Fruit fly (Drosophila melanogaster) whole organism, embryonic: Measurements from ENCODE around the gene CBP.
A peak's percentile ranks its signal among the peaks of the same experiment; 100 is the strongest.

ENCODE experiments used
- Aef1 ChIP-seq: fragments of 200-800 bp; sonication (Bioruptor generic); IDR thresholded peaks from 3 replicates; pipeline ENCODE4 v1.3.6; 2022; ENCODE audit warnings: missing biosample characterization, missing genetic modification characterization
- Atf3 ChIP-seq: fragments of 200-800 bp; sonication (Bioruptor generic); optimal IDR thresholded peaks from 3 replicates; lab custom pipeline; 2016; ENCODE audit warnings: missing biosample characterization, missing genetic modification characterization
- CG1024 ChIP-seq: fragments of 200-800 bp; sonication (Bioruptor generic); IDR thresholded peaks from 2 replicates; pipeline ENCODE4 v1.3.6; 2022; ENCODE audit warnings: missing biosample characterization, missing genetic modification characterization
- CG11504 ChIP-seq: fragments of 200-800 bp; sonication (Bioruptor generic); optimal IDR thresholded peaks from 3 replicates; lab custom pipeline; 2019; ENCODE audit warnings: missing biosample characterization, mild to moderate bottlenecking, missing genetic modification characterization, moderate library complexity
- CG11696 ChIP-seq: fragments of 200-800 bp; sonication (Bioruptor generic); IDR thresholded peaks from 2 replicates; pipeline ENCODE4 v1.3.6; 2022; ENCODE audit warnings: missing biosample characterization, missing genetic modification characterization
- CG16779 ChIP-seq: fragments of 200-800 bp; sonication (Bioruptor generic); IDR thresholded peaks from 2 replicates; pipeline ENCODE4 v1.3.6; 2022; ENCODE audit warnings: missing biosample characterization, missing genetic modification characterization
- CG16815 ChIP-seq: fragments of 200-800 bp; sonication (Bioruptor generic); optimal IDR thresholded peaks from 3 replicates; lab custom pipeline; 2017; ENCODE audit warnings: missing biosample characterization, mild to moderate bottlenecking, missing genetic modification characterization
- CG17359 ChIP-seq: fragments of 200-800 bp; sonication (Bioruptor generic); optimal IDR thresholded peaks from 3 replicates; lab custom pipeline; 2018; ENCODE audit warnings: missing biosample characterization, mild to moderate bottlenecking, missing genetic modification characterization, moderate library complexity
- CG18476 ChIP-seq: fragments of 200-800 bp; sonication (Bioruptor generic); optimal IDR thresholded peaks from 2 replicates; lab custom pipeline; 2016; ENCODE audit warnings: missing biosample characterization, mild to moderate bottlenecking, missing genetic modification characterization
- CG2712 ChIP-seq: fragments of 200-800 bp; optimal IDR thresholded peaks from 3 replicates; lab custom pipeline; 2019; ENCODE audit warnings: missing biosample characterization, mild to moderate bottlenecking, missing genetic modification characterization, moderate library complexity
- CG31388 ChIP-seq: fragments of 200-800 bp; sonication (Bioruptor generic); optimal IDR thresholded peaks from 2 replicates; lab custom pipeline; 2016; ENCODE audit warnings: missing biosample characterization, missing genetic modification characterization
- CG4282 ChIP-seq: fragments of 200-800 bp; sonication (Bioruptor generic); optimal IDR thresholded peaks from 2 replicates; lab custom pipeline; 2016; ENCODE audit warnings: missing biosample characterization, missing genetic modification characterization
- CG4707 ChIP-seq: fragments of 200-800 bp; sonication (Bioruptor generic); optimal IDR thresholded peaks from 2 replicates; lab custom pipeline; 2018; ENCODE audit warnings: missing biosample characterization, mild to moderate bottlenecking, missing genetic modification characterization, moderate library complexity
- CG7839 ChIP-seq: fragments of 200-800 bp; sonication (Bioruptor generic); optimal IDR thresholded peaks from 3 replicates; lab custom pipeline; 2018; ENCODE audit warnings: missing biosample characterization, mild to moderate bottlenecking, missing genetic modification characterization, moderate library complexity
- CG7928 ChIP-seq: fragments of 200-800 bp; sonication (Bioruptor generic); optimal IDR thresholded peaks from 2 replicates; lab custom pipeline; 2017; ENCODE audit warnings: missing biosample characterization, mild to moderate bottlenecking, missing genetic modification characterization
- CG9215 ChIP-seq: fragments of 200-800 bp; sonication (Bioruptor generic); IDR thresholded peaks from 2 replicates; pipeline ENCODE4 v1.3.6; 2022; ENCODE audit warnings: missing biosample characterization, missing genetic modification characterization
- Chrac-16 ChIP-seq: fragments of 200-800 bp; sonication (Bioruptor generic); optimal IDR thresholded peaks from 3 replicates; lab custom pipeline; 2016; ENCODE audit warnings: missing biosample characterization, missing genetic modification characterization
- Fer1 ChIP-seq: fragments of 200-800 bp; sonication (Bioruptor generic); optimal IDR thresholded peaks from 2 replicates; lab custom pipeline; 2017; ENCODE audit warnings: missing biosample characterization, mild to moderate bottlenecking, missing genetic modification characterization
- HLH4C ChIP-seq: fragments of 200-800 bp; sonication (Bioruptor generic); IDR thresholded peaks from 3 replicates; pipeline ENCODE4 v1.3.6; 2022; ENCODE audit warnings: missing biosample characterization, missing genetic modification characterization; ENCODE audit not compliant: partially characterized antibody
- HmgZ ChIP-seq: fragments of 200-800 bp; sonication (Bioruptor generic); optimal IDR thresholded peaks from 2 replicates; lab custom pipeline; 2018; ENCODE audit warnings: missing biosample characterization, mild to moderate bottlenecking, missing genetic modification characterization
- Hsf ChIP-seq: fragments of 200-800 bp; sonication (Bioruptor generic); optimal IDR thresholded peaks from 3 replicates; lab custom pipeline; 2016; ENCODE audit warnings: missing biosample characterization, missing genetic modification characterization
- Lhr ChIP-seq: fragments of 200-800 bp; sonication (Bioruptor generic); optimal IDR thresholded peaks from 3 replicates; lab custom pipeline; 2017; ENCODE audit warnings: mild to moderate bottlenecking, missing biosample characterization, missing genetic modification reagents, missing genetic modification characterization
- MTF-1 ChIP-seq: fragments of 200-800 bp; sonication (Bioruptor generic); optimal IDR thresholded peaks from 2 replicates; lab custom pipeline; 2018; ENCODE audit warnings: missing biosample characterization, mild to moderate bottlenecking, missing genetic modification characterization, borderline replicate concordance
- NC2α ChIP-seq: fragments of 200-800 bp; sonication (Bioruptor generic); optimal IDR thresholded peaks from 2 replicates; lab custom pipeline; 2016; ENCODE audit warnings: missing biosample characterization, missing genetic modification characterization
- Ptx1 ChIP-seq: fragments of 200-800 bp; sonication (Bioruptor generic); IDR thresholded peaks from 2 replicates; pipeline ENCODE4 v1.3.6; 2022; ENCODE audit warnings: missing biosample characterization, missing genetic modification characterization
- Trl ChIP-seq, 3 experiments: fragments of >200 bp in 2 of 3; fragments of 200-800 bp in 1 of 3; sonication (Bioruptor generic) in 1 of 3; optimal IDR thresholded peaks; 2 replicates in 1 of 3; 3 replicates in 2 of 3; lab custom pipeline; 2016 to 2017; ENCODE audit warnings: missing biosample characterization in 1 of 3, missing genetic modification characterization in 1 of 3
- Vsx1 ChIP-seq: fragments of 200-800 bp; sonication (Bioruptor generic); optimal IDR thresholded peaks from 2 replicates; lab custom pipeline; 2017; ENCODE audit warnings: missing biosample characterization, mild to moderate bottlenecking, missing genetic modification characterization, missing genetic modification reagents
- Xrp1 ChIP-seq: fragments of 200-800 bp; sonication (Bioruptor generic); IDR thresholded peaks from 2 replicates; pipeline ENCODE4 v1.3.6; 2022; ENCODE audit warnings: missing biosample characterization, missing genetic modification characterization
- YL-1 ChIP-seq: fragments of 200-800 bp; sonication (Bioruptor generic); optimal IDR thresholded peaks from 3 replicates; lab custom pipeline; 2017; ENCODE audit warnings: missing biosample characterization, mild to moderate bottlenecking, missing genetic modification characterization
- cad ChIP-seq: fragments of >200 bp; optimal IDR thresholded peaks from 2 replicates; lab custom pipeline; 2017; ENCODE audit warnings: missing biosample characterization, missing genetic modification characterization
- caup ChIP-seq: fragments of 200-800 bp; sonication (Bioruptor generic); optimal IDR thresholded peaks from 3 replicates; lab custom pipeline; 2017; ENCODE audit warnings: missing biosample characterization, mild to moderate bottlenecking, missing genetic modification characterization, moderate library complexity; ENCODE audit not compliant: severe bottlenecking
- cg ChIP-seq: fragments of 200-800 bp; sonication (Bioruptor generic); optimal IDR thresholded peaks from 3 replicates; lab custom pipeline; 2019; ENCODE audit warnings: missing biosample characterization, mild to moderate bottlenecking, missing genetic modification characterization, moderate library complexity
- da ChIP-seq: fragments of 200-800 bp; sonication (Bioruptor generic); optimal IDR thresholded peaks from 2 replicates; lab custom pipeline; 2016; ENCODE audit warnings: missing biosample characterization, missing genetic modification characterization
- ewg ChIP-seq: fragments of 200-800 bp; sonication (Bioruptor generic); optimal IDR thresholded peaks from 3 replicates; lab custom pipeline; 2017; ENCODE audit warnings: mild to moderate bottlenecking, missing biosample characterization, missing genetic modification reagents, missing genetic modification characterization
- gcm ChIP-seq: fragments of 200-800 bp; sonication (Bioruptor generic); optimal IDR thresholded peaks from 2 replicates; lab custom pipeline; 2019; ENCODE audit warnings: missing biosample characterization, mild to moderate bottlenecking, missing genetic modification characterization, moderate library complexity
- gfzf ChIP-seq: fragments of 200-800 bp; sonication (Bioruptor generic); optimal IDR thresholded peaks from 2 replicates; lab custom pipeline; 2016; ENCODE audit warnings: missing biosample characterization, mild to moderate bottlenecking, missing genetic modification characterization, moderate library complexity
- lab ChIP-seq: fragments of 200-800 bp; sonication (Bioruptor generic); optimal IDR thresholded peaks from 3 replicates; lab custom pipeline; 2017; ENCODE audit warnings: missing biosample characterization, missing genetic modification characterization, mild to moderate bottlenecking, moderate library complexity, missing genetic modification reagents
- prd ChIP-seq, 3 experiments: fragments of >200 bp in 2 of 3; fragments of 200-800 bp in 1 of 3; sonication (Bioruptor generic) in 1 of 3; optimal IDR thresholded peaks in 2 of 3; IDR thresholded peaks in 1 of 3; 2 replicates in 2 of 3; 3 replicates in 1 of 3; pipeline versions ENCODE4 v1.3.6 to Lab custom; 2017 to 2022; ENCODE audit warnings: missing biosample characterization in 1 of 3, missing genetic modification characterization in 1 of 3
- salm ChIP-seq: fragments of 200-800 bp; sonication (Bioruptor generic); optimal IDR thresholded peaks from 2 replicates; lab custom pipeline; 2018; ENCODE audit warnings: missing biosample characterization, mild to moderate bottlenecking, missing genetic modification characterization
- sens ChIP-seq: fragments of 200-800 bp; sonication (Bioruptor generic); peaks from one replicate; lab custom pipeline; 2016; ENCODE audit warnings: missing biosample characterization, missing genetic modification characterization
- shn ChIP-seq: fragments of 200-800 bp; sonication (Bioruptor generic); optimal IDR thresholded peaks from 3 replicates; lab custom pipeline; 2016; ENCODE audit warnings: missing biosample characterization, missing genetic modification characterization
- slou ChIP-seq: fragments of 200-800 bp; sonication (Bioruptor generic); optimal IDR thresholded peaks from 3 replicates; lab custom pipeline; 2016; ENCODE audit warnings: missing biosample characterization, missing genetic modification characterization
- ttk ChIP-seq: fragments of 200-800 bp; sonication (Bioruptor generic); IDR thresholded peaks from 2 replicates; pipeline ENCODE4 v2.1.2; 2022; ENCODE audit warnings: missing biosample characterization, missing genetic modification characterization
- unc-4 ChIP-seq: fragments of 200-800 bp; sonication (Bioruptor generic); IDR thresholded peaks from 2 replicates; pipeline ENCODE4 v1.3.6; 2022; ENCODE audit warnings: missing biosample characterization, missing genetic modification characterization; ENCODE audit not compliant: partially characterized antibody
- unpg ChIP-seq: fragments of 200-800 bp; sonication (Bioruptor generic); optimal IDR thresholded peaks from 3 replicates; lab custom pipeline; 2018; ENCODE audit warnings: missing biosample characterization, mild to moderate bottlenecking, missing genetic modification characterization, moderate library complexity
- zfh1 ChIP-seq: fragments of 200-800 bp; sonication (Bioruptor generic); IDR thresholded peaks from 3 replicates; pipeline ENCODE4 v1.3.6; 2022; ENCODE audit warnings: missing biosample characterization, missing genetic modification characterization
- zfh2 ChIP-seq: fragments of 200-800 bp; sonication (Bioruptor generic); optimal IDR thresholded peaks from 2 replicates; lab custom pipeline; 2016; ENCODE audit warnings: missing biosample characterization, missing genetic modification characterization

The CBP gene

dm6 chrX:7336121-7336961, 811 bp upstream of the CBP start (continued):
- TF ChIP-seq caup (GFP tag; lab: Kevin White, UChicago) (peak; percentile 77), Hsf (GFP tag; lab: Kevin White, UChicago) (peak; percentile 93), lab (GFP tag; lab: Kevin White, UChicago) (peak; percentile 87), gfzf (GFP tag; lab: Kevin White, UChicago) (no peak), ewg (peak; percentile 87), NC2α (GFP tag; lab: Kevin White, UChicago) (peak; percentile 85), cg (peak; percentile 88), unc-4 (GFP tag; lab: Robert Waterston, UW) (no peak), CG16815 (GFP tag; lab: Kevin White, UChicago) (peak; percentile 85), CG11696 (GFP tag; lab: Robert Waterston, UW) (peak; percentile 99), Trl (optimal IDR thresholded peaks at IDR 0.05; lab: Kevin White, UChicago) (no peak), Trl (GFP tag; optimal IDR thresholded peaks at IDR 0.05; lab: Kevin White, UChicago) (peak; percentile 91), cad (peak; percentile 41), Ptx1 (peak; percentile 90), Aef1 (GFP tag; lab: Robert Waterston, UW) (peak; percentile 81), gcm (GFP tag; lab: Kevin White, UChicago) (peak; percentile 93), Fer1 (GFP tag; lab: Kevin White, UChicago) (peak; percentile 91), YL-1 (GFP tag; lab: Kevin White, UChicago) (peak; percentile 10), CG7928 (peak; percentile 30), zfh1 (GFP tag; lab: Robert Waterston, UW) (peak; percentile 90), CG4707 (GFP tag; lab: Kevin White, UChicago) (peak; percentile 88), Xrp1 (GFP tag; lab: Robert Waterston, UW) (peak; percentile 95), slou (GFP tag; lab: Kevin White, UChicago) (peak; percentile 29), CG16779 (GFP tag; lab: Robert Waterston, UW) (no peak), shn (GFP tag; lab: Kevin White, UChicago) (peak; percentile 89), CG1024 (GFP tag; lab: Robert Waterston, UW) (peak; percentile 79), Vsx1 (GFP tag; lab: Kevin White, UChicago) (peak; percentile 84), CG17359 (tag; lab: Kevin White, UChicago) (peak; percentile 94), MTF-1 (GFP tag; lab: Kevin White, UChicago) (peak; percentile 88), CG7839 (tag; lab: Kevin White, UChicago) (peak; percentile 95), CG9215 (GFP tag; lab: Robert Waterston, UW) (peak; percentile 69), da (GFP tag; lab: Kevin White, UChicago) (peak; percentile 84), sens (GFP tag; lab: Kevin White, UChicago) (peak; percentile 99), CG4282 (GFP tag; lab: Kevin White, UChicago) (peak; percentile 64), ttk (peak; percentile 79), zfh2 (GFP tag; lab: Kevin White, UChicago) (peak; percentile 35), salm (tag; lab: Kevin White, UChicago) (peak; percentile 91), CG31388 (GFP tag; lab: Kevin White, UChicago) (peak; percentile 87), HmgZ (peak; percentile 85), Chrac-16 (peak; percentile 93), Lhr (GFP tag; lab: Kevin White, UChicago) (peak; percentile 76), Atf3 (GFP tag; lab: Kevin White, UChicago) (peak; percentile 89), CG2712 (tag; lab: Kevin White, UChicago) (peak; percentile 97), CG11504 (tag; lab: Kevin White, UChicago) (peak; percentile 94), prd (optimal IDR thresholded peaks at IDR 0.05; lab: Kevin White, UChicago) (no peak), prd (GFP tag; IDR thresholded peaks at IDR 0.05; lab: Robert Waterston, UW) (peak; percentile 89), CG18476 (peak; percentile 89), unpg (GFP tag; lab: Kevin White, UChicago) (peak; percentile 95), HLH4C (GFP tag; lab: Robert Waterston, UW) (no peak)
